Worm (Caenorhabditis elegans) whole organism, young adult: ENCODE data around the gene grp-1.

ENCODE experiments used
- B0261.1 ChIP-seq: sonication (generic microtip); optimal IDR thresholded peaks from 2 replicates; lab custom pipeline; 2016; ENCODE audit warnings: mild to moderate bottlenecking, missing genetic modification characterization, moderate library complexity, missing compliant biosample characterization
- B0336.3 ChIP-seq: fragments of 200-800 bp; sonication (Bioruptor generic); IDR thresholded peaks from 2 replicates; pipeline ENCODE4 v1.3.6; 2022; ENCODE audit warnings: missing genetic modification characterization, missing compliant biosample characterization
- C06A6.2 ChIP-seq: fragments of 200-800 bp; sonication (Bioruptor generic); conservative IDR thresholded peaks from 2 replicates; pipeline ENCODE4 v1.3.6; 2022; ENCODE audit warnings: missing genetic modification characterization, missing compliant biosample characterization
- C17E4.6 ChIP-seq: fragments of 200-800 bp; sonication (Bioruptor generic); IDR thresholded peaks from 2 replicates; pipeline ENCODE4 v1.3.6; 2022; ENCODE audit warnings: missing genetic modification reagents, missing genetic modification characterization, missing compliant biosample characterization
- D2030.7 ChIP-seq: fragments of 200-800 bp; sonication (Bioruptor generic); IDR thresholded peaks from 2 replicates; pipeline ENCODE4 v1.3.6; 2022; ENCODE audit warnings: missing genetic modification reagents, missing genetic modification characterization, missing compliant biosample characterization
- F23B12.7 ChIP-seq: sonication (generic microtip); optimal IDR thresholded peaks from 2 replicates; lab custom pipeline; 2017; ENCODE audit warnings: missing genetic modification characterization, mild to moderate bottlenecking, missing compliant biosample characterization, antibody characterized with exemption, moderate library complexity; ENCODE audit not compliant: insufficient read depth
- F33H1.4 ChIP-seq: fragments of 200-800 bp; sonication (Bioruptor generic); IDR thresholded peaks from 2 replicates; pipeline ENCODE4 v1.3.6; 2022; ENCODE audit warnings: missing genetic modification reagents, missing genetic modification characterization, missing compliant biosample characterization
- F39B2.1 ChIP-seq: fragments of 200-800 bp; sonication (Bioruptor generic); IDR thresholded peaks from 2 replicates; pipeline ENCODE4 v1.3.6; 2022; ENCODE audit warnings: missing genetic modification reagents, missing genetic modification characterization, missing compliant biosample characterization
- F57A8.1 ChIP-seq: fragments of 200-800 bp; sonication (Bioruptor generic); optimal IDR thresholded peaks from 2 replicates; lab custom pipeline; 2018; ENCODE audit warnings: mild to moderate bottlenecking, missing genetic modification characterization, moderate library complexity, missing compliant biosample characterization
- F57C9.4 ChIP-seq: sonication (generic microtip); optimal IDR thresholded peaks from 2 replicates; lab custom pipeline; 2017; ENCODE audit warnings: mild to moderate bottlenecking, missing genetic modification characterization, missing compliant biosample characterization
- T07F8.4 ChIP-seq: sonication (generic microtip); optimal IDR thresholded peaks from 2 replicates; lab custom pipeline; 2016; ENCODE audit warnings: mild to moderate bottlenecking, missing genetic modification characterization, moderate library complexity, missing compliant biosample characterization
- T26A5.8 ChIP-seq: sonication (generic microtip); optimal IDR thresholded peaks from 2 replicates; lab custom pipeline; 2016; ENCODE audit warnings: missing genetic modification characterization, missing compliant biosample characterization
- Y79H2A.3 ChIP-seq: fragments of 200-800 bp; sonication (Bioruptor generic); conservative IDR thresholded peaks from 2 replicates; pipeline ENCODE4 v1.3.6; 2022; ENCODE audit warnings: missing genetic modification reagents, missing genetic modification characterization, missing compliant biosample characterization
- ZK185.1 ChIP-seq: sonication (generic microtip); optimal IDR thresholded peaks from 2 replicates; lab custom pipeline; 2016; ENCODE audit warnings: mild to moderate bottlenecking, missing genetic modification characterization, missing compliant biosample characterization; ENCODE audit not compliant: poor library complexity, severe bottlenecking
- athp-1 ChIP-seq: sonication (generic microtip); optimal IDR thresholded peaks from 2 replicates; lab custom pipeline; 2017; ENCODE audit warnings: mild to moderate bottlenecking, missing genetic modification characterization, missing compliant biosample characterization
- attf-3 ChIP-seq: fragments of 200-800 bp; sonication (Bioruptor generic); conservative IDR thresholded peaks from 2 replicates; pipeline ENCODE4 v1.3.6; 2022; ENCODE audit warnings: missing genetic modification reagents, missing genetic modification characterization, missing compliant biosample characterization
- attf-5 ChIP-seq: fragments of 200-800 bp; sonication (Bioruptor generic); optimal IDR thresholded peaks from 2 replicates; lab custom pipeline; 2018; ENCODE audit warnings: mild to moderate bottlenecking, missing genetic modification characterization, missing compliant biosample characterization
- cebp-1 ChIP-seq, 2 experiments: fragments of 200-800 bp in 1 of 2; sonication (Bioruptor generic) in 1 of 2; sonication (generic microtip) in 1 of 2; IDR thresholded peaks in 1 of 2; optimal IDR thresholded peaks in 1 of 2; 2 replicates each; pipeline versions ENCODE4 v1.3.6 to Lab custom; 2017 to 2022; ENCODE audit warnings: missing compliant biosample characterization in 2 of 2, missing genetic modification characterization in 2 of 2, mild to moderate bottlenecking in 1 of 2, missing genetic modification reagents in 1 of 2, moderate library complexity in 1 of 2
- ceh-27 ChIP-seq: fragments of 200-800 bp; sonication (Bioruptor generic); optimal IDR thresholded peaks from 2 replicates; lab custom pipeline; 2018; ENCODE audit warnings: mild to moderate bottlenecking, missing genetic modification characterization, moderate library complexity, missing compliant biosample characterization
- ceh-79 ChIP-seq: sonication (generic microtip); optimal IDR thresholded peaks from 2 replicates; lab custom pipeline; 2017; ENCODE audit warnings: mild to moderate bottlenecking, missing genetic modification characterization, missing compliant biosample characterization
- ceh-91 ChIP-seq: fragments of 200-800 bp; sonication (Bioruptor generic); IDR thresholded peaks from 2 replicates; pipeline ENCODE4 v1.3.6; 2022; ENCODE audit warnings: missing genetic modification reagents, missing genetic modification characterization, missing compliant biosample characterization
- die-1 ChIP-seq: sonication (generic microtip); optimal IDR thresholded peaks from 2 replicates; lab custom pipeline; 2016; ENCODE audit warnings: missing genotype, mild to moderate bottlenecking, missing genetic modification characterization, missing compliant biosample characterization
- dpl-1 ChIP-seq: fragments of 150-350 bp; optimal IDR thresholded peaks from 2 replicates; lab custom pipeline; 2014; ENCODE audit warnings: missing biosample characterization, missing genetic modification reagents, missing genetic modification characterization
- efl-1 ChIP-seq: fragments of 150-350 bp; optimal IDR thresholded peaks from 2 replicates; lab custom pipeline; 2014; ENCODE audit warnings: missing biosample characterization, missing genetic modification reagents, missing genetic modification characterization
- egl-44 ChIP-seq: fragments of 200-800 bp; sonication (Bioruptor generic); IDR thresholded peaks from 2 replicates; pipeline ENCODE4 v1.3.6; 2022; ENCODE audit warnings: missing genetic modification reagents, missing genetic modification characterization, missing compliant biosample characterization
- ekl-4 ChIP-seq: fragments of 200-800 bp; sonication (Bioruptor generic); IDR thresholded peaks from 2 replicates; pipeline ENCODE4 v1.3.6; 2022; ENCODE audit warnings: missing genetic modification reagents, missing genetic modification characterization, missing compliant biosample characterization
- gei-17 ChIP-seq: fragments of 200-800 bp; sonication (Bioruptor generic); optimal IDR thresholded peaks from 2 replicates; lab custom pipeline; 2018; ENCODE audit warnings: mild to moderate bottlenecking, missing genetic modification characterization, missing compliant biosample characterization
- hmg-1.2 ChIP-seq: fragments of 200-800 bp; sonication (Bioruptor generic); IDR thresholded peaks from 2 replicates; pipeline ENCODE4 v1.3.6; 2022; ENCODE audit warnings: missing genetic modification reagents, missing genetic modification characterization, missing compliant biosample characterization
- lir-1 ChIP-seq: fragments of 200-800 bp; sonication (Bioruptor generic); conservative IDR thresholded peaks from 2 replicates; pipeline ENCODE4 v1.3.6; 2022; ENCODE audit warnings: missing genetic modification reagents, missing genetic modification characterization, missing compliant biosample characterization
- lsl-1 ChIP-seq: fragments of 200-800 bp; sonication (Bioruptor generic); optimal IDR thresholded peaks from 2 replicates; lab custom pipeline; 2018; ENCODE audit warnings: mild to moderate bottlenecking, missing genetic modification characterization, moderate library complexity, missing compliant biosample characterization
- madf-3 ChIP-seq: fragments of 200-800 bp; sonication (Bioruptor generic); IDR thresholded peaks from 2 replicates; pipeline ENCODE4 v1.3.6; 2022; ENCODE audit warnings: missing genetic modification reagents, missing genetic modification characterization, missing compliant biosample characterization
- madf-6 ChIP-seq: fragments of 200-800 bp; sonication (Bioruptor generic); IDR thresholded peaks from 2 replicates; pipeline ENCODE4 v1.3.6; 2022; ENCODE audit warnings: missing genetic modification reagents, missing genetic modification characterization, missing compliant biosample characterization
- mcd-1 ChIP-seq: fragments of 200-800 bp; sonication (Bioruptor generic); IDR thresholded peaks from 2 replicates; pipeline ENCODE4 v1.3.6; 2022; ENCODE audit warnings: missing genetic modification reagents, missing genetic modification characterization, missing compliant biosample characterization
- nfyb-1 ChIP-seq: fragments of 200-800 bp; sonication (Bioruptor generic); IDR thresholded peaks from 2 replicates; pipeline ENCODE4 v1.3.6; 2022; ENCODE audit warnings: missing genetic modification reagents, missing genetic modification characterization, missing compliant biosample characterization
- nhr-80 ChIP-seq: sonication (generic microtip); optimal IDR thresholded peaks from 2 replicates; lab custom pipeline; 2016; ENCODE audit warnings: missing genetic modification characterization, missing compliant biosample characterization
- pha-4 ChIP-seq: fragments of 150-350 bp; sonication (generic microtip); optimal IDR thresholded peaks from 2 replicates; lab custom pipeline; 2014; ENCODE audit warnings: missing biosample characterization, missing genetic modification reagents, missing genetic modification characterization
- rcor-1 ChIP-seq: fragments of 200-800 bp; sonication (Bioruptor generic); IDR thresholded peaks from 2 replicates; pipeline ENCODE4 v1.3.6; 2022; ENCODE audit warnings: missing genetic modification reagents, missing genetic modification characterization, missing compliant biosample characterization
- snpc-1.1 ChIP-seq: sonication (generic microtip); optimal IDR thresholded peaks from 2 replicates; lab custom pipeline; 2017; ENCODE audit warnings: missing genetic modification characterization, mild to moderate bottlenecking, missing compliant biosample characterization, antibody characterized with exemption, moderate library complexity, missing genotype, missing genetic modification reagents; ENCODE audit not compliant: insufficient read depth
- snpc-1.3 ChIP-seq: sonication (generic microtip); optimal IDR thresholded peaks from 2 replicates; lab custom pipeline; 2017; ENCODE audit warnings: missing genetic modification characterization, mild to moderate bottlenecking, missing compliant biosample characterization, antibody characterized with exemption, moderate library complexity, missing genotype, missing genetic modification reagents; ENCODE audit not compliant: insufficient read depth
- snpc-3.4 ChIP-seq: sonication (generic microtip); optimal IDR thresholded peaks from 2 replicates; lab custom pipeline; 2017; ENCODE audit warnings: missing genetic modification characterization, mild to moderate bottlenecking, missing compliant biosample characterization, antibody characterized with exemption, moderate library complexity, missing genotype, missing genetic modification reagents
- tbp1 ChIP-seq: fragments of 200-800 bp; sonication (Bioruptor generic); optimal IDR thresholded peaks from 2 replicates; lab custom pipeline; 2018; ENCODE audit warnings: mild to moderate bottlenecking, missing genetic modification characterization, missing compliant biosample characterization
- unc-130 ChIP-seq: sonication (generic microtip); optimal IDR thresholded peaks from 2 replicates; lab custom pipeline; 2016; ENCODE audit warnings: missing genetic modification reagents, missing genetic modification characterization, missing compliant biosample characterization
- zfh-2 ChIP-seq: fragments of 200-800 bp; sonication (Bioruptor generic); conservative IDR thresholded peaks from 2 replicates; pipeline ENCODE4 v1.3.6; 2022; ENCODE audit warnings: missing genetic modification reagents, missing genetic modification characterization, missing compliant biosample characterization
- ztf-18 ChIP-seq: sonication (generic microtip); optimal IDR thresholded peaks from 2 replicates; lab custom pipeline; 2016; ENCODE audit warnings: missing genotype, mild to moderate bottlenecking, missing genetic modification characterization, missing compliant biosample characterization
- ztf-28 ChIP-seq: fragments of 200-800 bp; sonication (Bioruptor generic); IDR thresholded peaks from 2 replicates; pipeline ENCODE4 v1.3.6; 2022; ENCODE audit warnings: missing genetic modification reagents, missing genetic modification characterization, missing compliant biosample characterization
- ztf-6 ChIP-seq: fragments of 200-800 bp; sonication (Bioruptor generic); IDR thresholded peaks from 2 replicates; pipeline ENCODE4 v1.3.6; 2022; ENCODE audit warnings: missing genetic modification reagents, missing genetic modification characterization, missing compliant biosample characterization

grp-1 gene

ce11 chrIII:8130177-8130902, 44.8 kb downstream of the grp-1 start, which contains the start of the genes rpl-21 and C14B9.10:
Gene rpl-21, minus strand, starts transcription at chrIII:8130227.
Gene C14B9.10, plus strand, starts transcription at chrIII:8130852.
- no peak for TF ChIP-seq F57C9.4 (tag; lab: Kevin White, UChicago)
- peak; percentile 55 for TF ChIP-seq ztf-18
- peak; percentile 20; the same call in 1 of the 2 replicates for TF ChIP-seq lir-1
- TF ChIP-seq F23B12.7 (tag; lab: Kevin White, UChicago) = peak; percentile 83
- TF ChIP-seq ceh-27 (GFP tag; lab: Kevin White, UChicago) = peak; percentile 79
- peak; percentile 93 for TF ChIP-seq snpc-1.3 (tag; lab: Kevin White, UChicago)
- TF ChIP-seq Y79H2A.3 = no peak
- TF ChIP-seq die-1 (tag; lab: Kevin White, UChicago) = no peak
- no peak for TF ChIP-seq F39B2.1
- TF ChIP-seq rcor-1 (GFP tag; lab: Robert Waterston, UW) = peak; percentile 76
- TF ChIP-seq athp-1 (tag; lab: Kevin White, UChicago) = peak; percentile 35
- peak; percentile 71 for TF ChIP-seq tbp1 (GFP tag; lab: Kevin White, UChicago)
- TF ChIP-seq gei-17 = no peak
- peak; percentile 70 for TF ChIP-seq attf-3 (GFP tag; lab: Robert Waterston, UW)
- peak; percentile 96 for TF ChIP-seq lsl-1 (GFP tag; lab: Kevin White, UChicago)
- peak; percentile 36 for TF ChIP-seq nhr-80 (tag; lab: Kevin White, UChicago)
- TF ChIP-seq ztf-6 (GFP tag; lab: Robert Waterston, UW) = no peak
- no peak for TF ChIP-seq cebp-1 (GFP tag; IDR thresholded peaks at IDR 0.05; lab: Robert Waterston, UW)
- TF ChIP-seq cebp-1 (tag; optimal IDR thresholded peaks at IDR 0.05; lab: Kevin White, UChicago) = peak; percentile 64
- no peak for TF ChIP-seq zfh-2 (GFP tag; lab: Robert Waterston, UW)
- peak; percentile 60 for TF ChIP-seq snpc-1.1 (tag; lab: Kevin White, UChicago)
- TF ChIP-seq F33H1.4 = peak; percentile 98
- peak; percentile 3 for TF ChIP-seq B0261.1 (tag; lab: Kevin White, UChicago)
- peak; percentile 92 for TF ChIP-seq madf-6 (GFP tag; lab: Robert Waterston, UW)
- TF ChIP-seq C17E4.6 (GFP tag; lab: Robert Waterston, UW) = peak; percentile 25; the same call in 1 of the 2 replicates
- TF ChIP-seq pha-4 = peak; percentile 76
- no peak for TF ChIP-seq ceh-79 (tag; lab: Kevin White, UChicago)
- peak; percentile 80 for TF ChIP-seq mcd-1 (GFP tag; lab: Robert Waterston, UW)
- TF ChIP-seq snpc-3.4 (tag; lab: Kevin White, UChicago) = peak; percentile 89
- TF ChIP-seq ceh-91 (GFP tag; lab: Robert Waterston, UW) = peak; percentile 88
- TF ChIP-seq T26A5.8 = no peak
- TF ChIP-seq C06A6.2 (GFP tag; lab: Robert Waterston, UW) = no peak
- peak; percentile 34 for TF ChIP-seq unc-130 (GFP tag; lab: Kevin White, UChicago)
- no peak for TF ChIP-seq F57A8.1 (GFP tag; lab: Kevin White, UChicago)
- no peak for TF ChIP-seq T07F8.4 (tag; lab: Kevin White, UChicago)
- peak; percentile 66; the same call in 1 of the 2 replicates for TF ChIP-seq ekl-4 (GFP tag; lab: Robert Waterston, UW)
- no peak for TF ChIP-seq egl-44 (GFP tag; lab: Robert Waterston, UW)
- peak; percentile 55 for TF ChIP-seq efl-1 (GFP tag; lab: Kevin White, UChicago)
- TF ChIP-seq D2030.7 (GFP tag; lab: Robert Waterston, UW) = peak; percentile 78
- peak; percentile 63 for TF ChIP-seq B0336.3 (GFP tag; lab: Robert Waterston, UW)
- peak; percentile 76 for TF ChIP-seq attf-5 (GFP tag; lab: Kevin White, UChicago)
- peak; percentile 30 for TF ChIP-seq dpl-1 (GFP tag; lab: Kevin White, UChicago)
- TF ChIP-seq ztf-28 (GFP tag; lab: Robert Waterston, UW) = 0 out of 2 replicates have a peak, but pooled peaks have one; percentile 22
- peak; percentile 89 for TF ChIP-seq madf-3
- peak; percentile 66 for TF ChIP-seq ZK185.1 (tag; lab: Kevin White, UChicago)
- TF ChIP-seq nfyb-1 (GFP tag; lab: Robert Waterston, UW) = peak; percentile 74
- TF ChIP-seq hmg-1.2 (GFP tag; lab: Robert Waterston, UW) = peak; percentile 91
